Fruit fly (Drosophila melanogaster): Measurements from ENCODE around the gene Tango4.

Gene Tango4

DNA sequence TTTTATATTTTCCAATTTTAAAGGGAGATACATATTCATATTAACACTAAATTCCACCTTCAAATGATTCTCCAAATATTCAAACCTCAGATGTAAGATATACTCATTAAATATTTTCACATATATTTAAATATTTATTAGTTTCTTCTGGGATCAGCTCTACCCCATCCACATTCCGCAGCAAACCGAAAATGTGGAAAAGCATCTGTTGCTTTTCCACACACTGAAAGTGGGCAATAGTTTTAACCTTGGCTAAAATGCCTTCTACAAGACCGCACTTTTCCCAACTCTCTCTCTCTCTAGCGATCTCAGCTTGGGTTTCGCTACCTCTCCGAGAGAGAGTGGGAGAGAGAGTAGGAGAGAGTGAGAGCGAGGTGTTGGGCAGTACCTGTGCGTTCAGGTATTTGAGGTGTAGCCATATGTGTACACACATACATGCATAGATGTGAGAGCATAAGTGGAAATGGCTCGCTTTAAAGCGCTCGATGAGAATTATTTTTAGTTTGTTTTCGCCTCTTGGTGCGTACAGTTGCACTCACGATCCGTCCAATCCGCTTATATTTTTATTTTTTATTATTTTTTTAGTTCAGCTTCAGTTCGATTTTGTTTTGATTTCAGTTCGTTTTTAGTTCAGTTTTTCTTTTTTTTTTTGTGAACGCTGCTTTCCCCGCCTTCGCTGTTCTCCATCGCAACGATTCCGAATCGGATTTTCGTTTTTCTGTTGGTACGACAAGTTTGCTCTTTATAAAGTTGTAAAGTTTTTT lies 14.0 kb upstream of the Tango4 start, which contains the start of gene CG1806 (continued):
- TF ChIP-seq sens (GFP tag): peak; percentile 68
- no peak for TF ChIP-seq CkIIα-i1 (GFP tag; IDR thresholded peaks at IDR 0.05)
- peak; percentile 3 for TF ChIP-seq CG5180 (GFP tag; optimal IDR thresholded peaks at IDR 0.05)
- no peak for TF ChIP-seq CG18599 (GFP tag; optimal IDR thresholded peaks at IDR 0.05)
- TF ChIP-seq CG3995 (GFP tag; optimal IDR thresholded peaks at IDR 0.05): no peak
- TF ChIP-seq Aef1 (GFP tag; IDR thresholded peaks at IDR 0.05): no peak
- TF ChIP-seq sob (GFP tag; IDR thresholded peaks at IDR 0.05): peak; percentile 19; the same call in 1 of the 2 replicates
- TF ChIP-seq ems (GFP tag; optimal IDR thresholded peaks at IDR 0.05): no peak
- no peak for TF ChIP-seq CG6654 (GFP tag; optimal IDR thresholded peaks at IDR 0.05)
- TF ChIP-seq H15 (GFP tag; IDR thresholded peaks at IDR 0.05): no peak
- TF ChIP-seq CG33557 (GFP tag; optimal IDR thresholded peaks at IDR 0.05): no peak
- TF ChIP-seq yki (optimal IDR thresholded peaks at IDR 0.05): peak; percentile 94
- TF ChIP-seq CG4617 (GFP tag; optimal IDR thresholded peaks at IDR 0.05; ENCODE audit: borderline replicate concordance): no peak
- no peak for TF ChIP-seq prd (optimal IDR thresholded peaks at IDR 0.05)
- no peak for TF ChIP-seq prd (GFP tag; IDR thresholded peaks at IDR 0.05)
- no peak for TF ChIP-seq CG32772 (GFP tag; IDR thresholded peaks at IDR 0.05)
- TF ChIP-seq salm (tag; optimal IDR thresholded peaks at IDR 0.05): no peak
- no peak for TF ChIP-seq CG3163 (GFP tag; optimal IDR thresholded peaks at IDR 0.05)
- no peak for TF ChIP-seq CG9876 (GFP tag; optimal IDR thresholded peaks at IDR 0.05)
- TF ChIP-seq knrl (GFP tag; IDR thresholded peaks at IDR 0.05; ENCODE audit: partially characterized antibody): no peak
- no peak for TF ChIP-seq CG14667 (GFP tag; IDR thresholded peaks at IDR 0.05)
- peak in 1 of 2 experiments; percentile 33 for TF ChIP-seq bsh (GFP tag; optimal IDR thresholded peaks at IDR 0.05)
- TF ChIP-seq repo (GFP tag; optimal IDR thresholded peaks at IDR 0.05): no peak
- TF ChIP-seq sc (optimal IDR thresholded peaks at IDR 0.05): no peak
- no peak for TF ChIP-seq sc (GFP tag; optimal IDR thresholded peaks at IDR 0.05)
- TF ChIP-seq ERR (GFP tag; optimal IDR thresholded peaks at IDR 0.05): no peak
- no peak for TF ChIP-seq CG4707 (GFP tag; optimal IDR thresholded peaks at IDR 0.05)
- no peak for TF ChIP-seq Nf-YB (GFP tag; optimal IDR thresholded peaks at IDR 0.05)
- no peak for TF ChIP-seq ttk (GFP tag; IDR thresholded peaks at IDR 0.05)
- TF ChIP-seq lbe (GFP tag; optimal IDR thresholded peaks at IDR 0.05): peak; percentile 58
- no peak for TF ChIP-seq croc (GFP tag; conservative IDR thresholded peaks at IDR 0.05)
- no peak for TF ChIP-seq Six4 (GFP tag; optimal IDR thresholded peaks at IDR 0.05)
- peak; percentile 7 for TF ChIP-seq CG10543 (GFP tag; optimal IDR thresholded peaks at IDR 0.05)
- TF ChIP-seq YL-1 (GFP tag; optimal IDR thresholded peaks at IDR 0.05): no peak
- TF ChIP-seq CG15073 (GFP tag; optimal IDR thresholded peaks at IDR 0.05): no peak
- peak; percentile 24; the same call in 2 of the 3 replicates for TF ChIP-seq ci (GFP tag; IDR thresholded peaks at IDR 0.05)
- no peak for TF ChIP-seq Elba2 (GFP tag; optimal IDR thresholded peaks at IDR 0.05)
- TF ChIP-seq CG13424 (tag; optimal IDR thresholded peaks at IDR 0.05): no peak
- no peak for TF ChIP-seq CG31441 (GFP tag; IDR thresholded peaks at IDR 0.05)
- peak; percentile 34 for TF ChIP-seq CG6254 (GFP tag; optimal IDR thresholded peaks at IDR 0.05)
- TF ChIP-seq esg (GFP tag; conservative IDR thresholded peaks at IDR 0.05): no peak
- no peak for TF ChIP-seq gt (GFP tag; IDR thresholded peaks at IDR 0.05)
- TF ChIP-seq CG11456 (GFP tag; IDR thresholded peaks at IDR 0.05): no peak
- no peak for TF ChIP-seq oc (tag; optimal IDR thresholded peaks at IDR 0.05)
- TF ChIP-seq CG18262 (tag; optimal IDR thresholded peaks at IDR 0.05): no peak
- TF ChIP-seq lov (optimal IDR thresholded peaks at IDR 0.05): no peak
- 0 out of 3 replicates have a peak, but pooled peaks have one; percentile 43 for TF ChIP-seq lov (GFP tag; IDR thresholded peaks at IDR 0.05)
- peak; percentile 22 for TF ChIP-seq cad (GFP tag; optimal IDR thresholded peaks at IDR 0.05)
- TF ChIP-seq CG17361 (GFP tag; IDR thresholded peaks at IDR 0.05): no peak
- TF ChIP-seq mld (GFP tag; IDR thresholded peaks at IDR 0.05; ENCODE audit: partially characterized antibody): no peak
- no peak for TF ChIP-seq fd3F (GFP tag; optimal IDR thresholded peaks at IDR 0.05)

Data from whole organism, embryonic.